Worm (Caenorhabditis elegans) whole organism, young adult: ENCODE results near the gene T07F8.4.

Experiments
- B0336.3 ChIP-seq: fragments of 200-800 bp; sonication (Bioruptor generic); IDR thresholded peaks from 2 replicates; pipeline ENCODE4 v1.3.6; 2022; ENCODE audit warnings: missing genetic modification characterization, missing compliant biosample characterization
- C06A6.2 ChIP-seq: fragments of 200-800 bp; sonication (Bioruptor generic); conservative IDR thresholded peaks from 2 replicates; pipeline ENCODE4 v1.3.6; 2022; ENCODE audit warnings: missing genetic modification characterization, missing compliant biosample characterization
- D2030.7 ChIP-seq: fragments of 200-800 bp; sonication (Bioruptor generic); IDR thresholded peaks from 2 replicates; pipeline ENCODE4 v1.3.6; 2022; ENCODE audit warnings: missing genetic modification reagents, missing genetic modification characterization, missing compliant biosample characterization
- F23B12.7 ChIP-seq: sonication (generic microtip); optimal IDR thresholded peaks from 2 replicates; lab custom pipeline; 2017; ENCODE audit warnings: missing genetic modification characterization, mild to moderate bottlenecking, missing compliant biosample characterization, antibody characterized with exemption, moderate library complexity; ENCODE audit not compliant: insufficient read depth
- F33H1.4 ChIP-seq: fragments of 200-800 bp; sonication (Bioruptor generic); IDR thresholded peaks from 2 replicates; pipeline ENCODE4 v1.3.6; 2022; ENCODE audit warnings: missing genetic modification reagents, missing genetic modification characterization, missing compliant biosample characterization
- F37B4.10 ChIP-seq: fragments of 200-800 bp; sonication (Bioruptor generic); IDR thresholded peaks from 2 replicates; pipeline ENCODE4 v1.3.6; 2022; ENCODE audit warnings: missing genetic modification characterization, missing compliant biosample characterization
- F49E8.2 ChIP-seq: sonication (generic microtip); optimal IDR thresholded peaks from 3 replicates; lab custom pipeline; 2017; ENCODE audit warnings: missing genetic modification characterization, mild to moderate bottlenecking, missing compliant biosample characterization, antibody characterized with exemption, moderate library complexity; ENCODE audit not compliant: insufficient read depth
- F57C9.4 ChIP-seq: sonication (generic microtip); optimal IDR thresholded peaks from 2 replicates; lab custom pipeline; 2017; ENCODE audit warnings: mild to moderate bottlenecking, missing genetic modification characterization, missing compliant biosample characterization
- K11D2.4 ChIP-seq: fragments of 200-800 bp; sonication (Bioruptor generic); IDR thresholded peaks from 2 replicates; pipeline ENCODE4 v1.3.6; 2022; ENCODE audit warnings: missing genetic modification reagents, missing genetic modification characterization, missing compliant biosample characterization
- Y56A3A.18 ChIP-seq: fragments of 200-800 bp; sonication (Bioruptor generic); IDR thresholded peaks from 2 replicates; pipeline ENCODE4 v1.3.6; 2022; ENCODE audit warnings: missing genetic modification reagents, missing genetic modification characterization, missing compliant biosample characterization
- Y95B8A.8 ChIP-seq: fragments of 200-800 bp; sonication (Bioruptor generic); IDR thresholded peaks from 2 replicates; pipeline ENCODE4 v1.3.6; 2022; ENCODE audit warnings: missing genetic modification reagents, missing genetic modification characterization, missing compliant biosample characterization
- ceh-100 ChIP-seq: fragments of 200-800 bp; sonication (Bioruptor generic); IDR thresholded peaks from 2 replicates; pipeline ENCODE4 v1.3.6; 2022; ENCODE audit warnings: missing genetic modification reagents, missing genetic modification characterization, missing compliant biosample characterization
- ceh-91 ChIP-seq: fragments of 200-800 bp; sonication (Bioruptor generic); IDR thresholded peaks from 2 replicates; pipeline ENCODE4 v1.3.6; 2022; ENCODE audit warnings: missing genetic modification reagents, missing genetic modification characterization, missing compliant biosample characterization
- dox-1 ChIP-seq: fragments of 200-800 bp; sonication (Bioruptor generic); IDR thresholded peaks from 2 replicates; pipeline ENCODE4 v1.3.6; 2022; ENCODE audit warnings: missing genetic modification reagents, missing genetic modification characterization, missing compliant biosample characterization
- dpl-1 ChIP-seq: fragments of 150-350 bp; optimal IDR thresholded peaks from 2 replicates; lab custom pipeline; 2014; ENCODE audit warnings: missing biosample characterization, missing genetic modification reagents, missing genetic modification characterization
- efl-1 ChIP-seq: fragments of 150-350 bp; optimal IDR thresholded peaks from 2 replicates; lab custom pipeline; 2014; ENCODE audit warnings: missing biosample characterization, missing genetic modification reagents, missing genetic modification characterization
- ekl-4 ChIP-seq: fragments of 200-800 bp; sonication (Bioruptor generic); IDR thresholded peaks from 2 replicates; pipeline ENCODE4 v1.3.6; 2022; ENCODE audit warnings: missing genetic modification reagents, missing genetic modification characterization, missing compliant biosample characterization
- ets-4 ChIP-seq: fragments of 200-800 bp; sonication (Bioruptor generic); optimal IDR thresholded peaks from 2 replicates; lab custom pipeline; 2018; ENCODE audit warnings: mild to moderate bottlenecking, missing genetic modification characterization, missing compliant biosample characterization
- him-1 ChIP-seq: sonication (generic microtip); optimal IDR thresholded peaks from 2 replicates; lab custom pipeline; 2016; ENCODE audit warnings: missing genotype, missing genetic modification reagents, missing genetic modification characterization, missing compliant biosample characterization
- lin-54 ChIP-seq: fragments of 200-800 bp; sonication (Bioruptor generic); optimal IDR thresholded peaks from 2 replicates; lab custom pipeline; 2018; ENCODE audit warnings: mild to moderate bottlenecking, missing genetic modification characterization, missing compliant biosample characterization
- lsl-1 ChIP-seq: fragments of 200-800 bp; sonication (Bioruptor generic); optimal IDR thresholded peaks from 2 replicates; lab custom pipeline; 2018; ENCODE audit warnings: mild to moderate bottlenecking, missing genetic modification characterization, moderate library complexity, missing compliant biosample characterization
- madf-6 ChIP-seq: fragments of 200-800 bp; sonication (Bioruptor generic); IDR thresholded peaks from 2 replicates; pipeline ENCODE4 v1.3.6; 2022; ENCODE audit warnings: missing genetic modification reagents, missing genetic modification characterization, missing compliant biosample characterization
- madf-8 ChIP-seq: fragments of 200-800 bp; sonication (Bioruptor generic); conservative IDR thresholded peaks from 2 replicates; pipeline ENCODE4 v1.3.6; 2022; ENCODE audit warnings: missing genetic modification reagents, missing genetic modification characterization, missing compliant biosample characterization
- mxl-1 ChIP-seq: sonication (generic microtip); optimal IDR thresholded peaks from 2 replicates; lab custom pipeline; 2016; ENCODE audit warnings: missing genetic modification characterization, missing compliant biosample characterization
- nhr-179 ChIP-seq: sonication (generic microtip); optimal IDR thresholded peaks from 2 replicates; lab custom pipeline; 2016; ENCODE audit warnings: mild to moderate bottlenecking, missing genetic modification characterization, missing compliant biosample characterization
- nhr-90 ChIP-seq: sonication (generic microtip); optimal IDR thresholded peaks from 2 replicates; lab custom pipeline; 2016; ENCODE audit warnings: missing genotype, mild to moderate bottlenecking, missing genetic modification characterization, missing compliant biosample characterization
- rec-8 ChIP-seq, 2 experiments: sonication (generic microtip); optimal IDR thresholded peaks; 2 replicates each; lab custom pipeline; 2016; ENCODE audit warnings: mild to moderate bottlenecking in 2 of 2, missing genetic modification characterization in 2 of 2, missing genetic modification reagents in 2 of 2, missing genotype in 2 of 2, missing biosample characterization in 1 of 2, missing compliant biosample characterization in 1 of 2, moderate library complexity in 1 of 2
- snpc-1.3 ChIP-seq: sonication (generic microtip); optimal IDR thresholded peaks from 2 replicates; lab custom pipeline; 2017; ENCODE audit warnings: missing genetic modification characterization, mild to moderate bottlenecking, missing compliant biosample characterization, antibody characterized with exemption, moderate library complexity, missing genotype, missing genetic modification reagents; ENCODE audit not compliant: insufficient read depth
- snpc-3.4 ChIP-seq: sonication (generic microtip); optimal IDR thresholded peaks from 2 replicates; lab custom pipeline; 2017; ENCODE audit warnings: missing genetic modification characterization, mild to moderate bottlenecking, missing compliant biosample characterization, antibody characterized with exemption, moderate library complexity, missing genotype, missing genetic modification reagents
- snpc-4 ChIP-seq, 5 experiments: fragments of 150-350 bp in 1 of 5; sonication (generic microtip) in 4 of 5; optimal IDR thresholded peaks; 2 replicates each; lab custom pipeline; 2014 to 2018; ENCODE audit warnings: missing genetic modification characterization in 5 of 5, missing biosample characterization in 3 of 5, antibody characterized with exemption in 2 of 5, mild to moderate bottlenecking in 2 of 5, missing compliant biosample characterization in 2 of 5, missing genotype in 2 of 5, moderate library complexity in 2 of 5, missing genetic modification reagents in 1 of 5
- sptf-2 ChIP-seq: fragments of 200-800 bp; sonication (Bioruptor generic); optimal IDR thresholded peaks from 2 replicates; lab custom pipeline; 2018; ENCODE audit warnings: mild to moderate bottlenecking, missing genetic modification characterization, missing compliant biosample characterization
- tbp1 ChIP-seq: fragments of 200-800 bp; sonication (Bioruptor generic); optimal IDR thresholded peaks from 2 replicates; lab custom pipeline; 2018; ENCODE audit warnings: mild to moderate bottlenecking, missing genetic modification characterization, missing compliant biosample characterization
- tlf-1 ChIP-seq: fragments of 200-800 bp; sonication (Bioruptor generic); optimal IDR thresholded peaks from 2 replicates; lab custom pipeline; 2018; ENCODE audit warnings: mild to moderate bottlenecking, missing genetic modification characterization, missing compliant biosample characterization
- unc-62 ChIP-seq: fragments of 150-350 bp; optimal IDR thresholded peaks from 2 replicates; lab custom pipeline; 2014; ENCODE audit warnings: missing biosample characterization, missing genetic modification reagents, missing genetic modification characterization
- xnd-1 ChIP-seq: sonication (generic microtip); optimal IDR thresholded peaks from 2 replicates; lab custom pipeline; 2016; ENCODE audit warnings: missing genotype, missing genetic modification reagents, missing genetic modification characterization, missing compliant biosample characterization
- ztf-18 ChIP-seq: sonication (generic microtip); optimal IDR thresholded peaks from 2 replicates; lab custom pipeline; 2016; ENCODE audit warnings: missing genotype, mild to moderate bottlenecking, missing genetic modification characterization, missing compliant biosample characterization
- ztf-28 ChIP-seq: fragments of 200-800 bp; sonication (Bioruptor generic); IDR thresholded peaks from 2 replicates; pipeline ENCODE4 v1.3.6; 2022; ENCODE audit warnings: missing genetic modification reagents, missing genetic modification characterization, missing compliant biosample characterization
- ztf-6 ChIP-seq: fragments of 200-800 bp; sonication (Bioruptor generic); IDR thresholded peaks from 2 replicates; pipeline ENCODE4 v1.3.6; 2022; ENCODE audit warnings: missing genetic modification reagents, missing genetic modification characterization, missing compliant biosample characterization

The T07F8.4 gene

ce11 chrII:7131871-7132693 is at the start of gene T07F8.4, which contains the start of gene gld-3:
T07F8.4 (minus strand) TSS chrII:7132032.
gld-3 (plus strand) TSS chrII:7132643.
- TF ChIP-seq nhr-90 (tag; lab: Kevin White, UChicago) = no peak
- TF ChIP-seq ceh-91 (GFP tag; lab: Robert Waterston, UW) = peak; percentile 80
- peak; percentile 29 for TF ChIP-seq dpl-1
- TF ChIP-seq ztf-6 (GFP tag; lab: Robert Waterston, UW) = no peak
- TF ChIP-seq D2030.7 = peak; percentile 72
- TF ChIP-seq F37B4.10 (GFP tag; lab: Robert Waterston, UW) = no peak
- TF ChIP-seq snpc-3.4 (tag; lab: Kevin White, UChicago) = peak; percentile 24
- TF ChIP-seq him-1 (tag; lab: Kevin White, UChicago) = peak; percentile 24
- peak; percentile 96 for TF ChIP-seq lsl-1 (GFP tag; lab: Kevin White, UChicago)
- TF ChIP-seq B0336.3 = no peak
- 0 out of 2 replicates have a peak, but pooled peaks have one; percentile 37 for TF ChIP-seq Y95B8A.8 (GFP tag; lab: Robert Waterston, UW)
- no peak for TF ChIP-seq unc-62
- TF ChIP-seq ceh-100 (GFP tag; lab: Robert Waterston, UW) = no peak
- no peak for TF ChIP-seq tlf-1 (GFP tag; lab: Kevin White, UChicago)
- TF ChIP-seq Y56A3A.18 (GFP tag; lab: Robert Waterston, UW) = no peak
- no peak for TF ChIP-seq K11D2.4
- peak; percentile 87 for TF ChIP-seq F33H1.4 (GFP tag; lab: Robert Waterston, UW)
- no peak for TF ChIP-seq F23B12.7 (tag; lab: Kevin White, UChicago)
- TF ChIP-seq C06A6.2 = no peak
- TF ChIP-seq rec-8 (tag; optimal IDR thresholded peaks at IDR 0.05; lab: Kevin White, UChicago) = no peak
- peak; percentile 81 for TF ChIP-seq madf-8 (GFP tag; lab: Robert Waterston, UW)
- no peak for TF ChIP-seq tbp1 (GFP tag; lab: Kevin White, UChicago)
- no peak for TF ChIP-seq sptf-2 (GFP tag; lab: Kevin White, UChicago)
- TF ChIP-seq nhr-179 (tag; lab: Kevin White, UChicago) = no peak
- peak; percentile 58 for TF ChIP-seq F49E8.2 (tag; lab: Kevin White, UChicago)
- TF ChIP-seq F57C9.4 (tag; lab: Kevin White, UChicago) = no peak
- TF ChIP-seq snpc-4 (GFP tag; optimal IDR thresholded peaks at IDR 0.05; lab: Kevin White, UChicago) = no peak
- peak in 2 of 4 experiments; percentile 15 to 32 for TF ChIP-seq snpc-4 (tag; optimal IDR thresholded peaks at IDR 0.05; lab: Kevin White, UChicago)
- 0 out of 2 replicates have a peak, but pooled peaks have one; percentile 4 for TF ChIP-seq ztf-28 (GFP tag; lab: Robert Waterston, UW)
- TF ChIP-seq lin-54 (GFP tag; lab: Kevin White, UChicago) = peak; percentile 71
- TF ChIP-seq ztf-18 = peak; percentile 35
- peak; percentile 69 for TF ChIP-seq dox-1 (GFP tag; lab: Robert Waterston, UW)
- TF ChIP-seq xnd-1 (tag; lab: Kevin White, UChicago) = peak; percentile 85
- no peak for TF ChIP-seq mxl-1 (tag; lab: Kevin White, UChicago)
- TF ChIP-seq ets-4 = no peak
- TF ChIP-seq ekl-4 (GFP tag; lab: Robert Waterston, UW) = 0 out of 2 replicates have a peak, but pooled peaks have one; percentile 28
- peak; percentile 82 for TF ChIP-seq efl-1 (GFP tag; lab: Kevin White, UChicago)
- TF ChIP-seq madf-6 (GFP tag; lab: Robert Waterston, UW) = peak; percentile 93
- no peak for TF ChIP-seq snpc-1.3 (tag; lab: Kevin White, UChicago)
- TF ChIP-seq, all 124 proteins: peak for 19
